Worm (Caenorhabditis elegans) whole organism, L2 larva: ENCODE measurements around the gene F31B9.7.

ENCODE experiments used
- C34F6.9 ChIP-seq: fragments of 150-350 bp; optimal IDR thresholded peaks from 2 replicates; lab custom pipeline; 2014; ENCODE audit warnings: missing biosample characterization, missing genetic modification characterization
- F13H6.1 ChIP-seq: sonication (generic microtip); optimal IDR thresholded peaks from 2 replicates; lab custom pipeline; 2016; ENCODE audit warnings: missing genetic modification characterization, missing compliant biosample characterization
- R02D3.7 ChIP-seq: fragments of 150-350 bp; optimal IDR thresholded peaks from 2 replicates; lab custom pipeline; 2014; ENCODE audit warnings: missing biosample characterization, missing genetic modification characterization
- Y55F3AM.14 ChIP-seq: fragments of 200-800 bp; sonication (Bioruptor generic); optimal IDR thresholded peaks from 2 replicates; lab custom pipeline; 2018; ENCODE audit warnings: mild to moderate bottlenecking, missing genetic modification characterization, missing compliant biosample characterization
- ZK546.5 ChIP-seq: sonication (generic microtip); optimal IDR thresholded peaks from 2 replicates; lab custom pipeline; 2017; ENCODE audit warnings: missing biosample characterization, missing genetic modification characterization
- aly-2 ChIP-seq: fragments of 150-350 bp; optimal IDR thresholded peaks from 2 replicates; lab custom pipeline; 2014; ENCODE audit warnings: missing biosample characterization, missing genetic modification characterization
- ama-1 ChIP-seq: fragments of 150-350 bp; optimal IDR thresholded peaks from 2 replicates; lab custom pipeline; 2018; ENCODE audit warnings: inconsistent platforms
- blmp-1 ChIP-seq: sonication (generic microtip); optimal IDR thresholded peaks from 2 replicates; lab custom pipeline; 2017; ENCODE audit warnings: missing genetic modification characterization, mild to moderate bottlenecking, missing compliant biosample characterization, antibody characterized with exemption, moderate library complexity; ENCODE audit not compliant: insufficient read depth
- ceh-82 ChIP-seq: fragments of 150-350 bp; optimal IDR thresholded peaks from 2 replicates; lab custom pipeline; 2014; ENCODE audit warnings: missing biosample characterization, missing genetic modification characterization
- crh-2 ChIP-seq: sonication (generic microtip); optimal IDR thresholded peaks from 2 replicates; lab custom pipeline; 2017; ENCODE audit warnings: missing biosample characterization, missing genetic modification characterization
- egl-27 ChIP-seq: sonication (generic microtip); optimal IDR thresholded peaks from 3 replicates; lab custom pipeline; 2017; ENCODE audit warnings: missing biosample characterization, missing genetic modification reagents, missing genetic modification characterization
- elt-1 ChIP-seq: fragments of 150-350 bp; optimal IDR thresholded peaks from 2 replicates; lab custom pipeline; 2014; ENCODE audit warnings: missing biosample characterization, missing genetic modification characterization
- fos-1 ChIP-seq: fragments of 150-350 bp; optimal IDR thresholded peaks from 2 replicates; lab custom pipeline; 2014; ENCODE audit warnings: missing biosample characterization, missing genetic modification characterization
- lin-11 ChIP-seq: fragments of 150-350 bp; sonication (generic microtip); optimal IDR thresholded peaks from 2 replicates; lab custom pipeline; 2014; ENCODE audit warnings: missing biosample characterization, missing genetic modification characterization, inconsistent platforms, mixed read lengths
- lin-13 ChIP-seq: fragments of 150-350 bp; optimal IDR thresholded peaks from 2 replicates; lab custom pipeline; 2014; ENCODE audit warnings: missing biosample characterization, missing genetic modification reagents, missing genetic modification characterization
- lin-39 ChIP-seq: fragments of 150-350 bp; optimal IDR thresholded peaks from 2 replicates; lab custom pipeline; 2014; ENCODE audit warnings: missing biosample characterization, missing genetic modification reagents, missing genetic modification characterization
- mab-5 ChIP-seq: fragments of 150-350 bp; optimal IDR thresholded peaks from 2 replicates; lab custom pipeline; 2014; ENCODE audit warnings: missing biosample characterization, missing genetic modification characterization
- mdl-1 ChIP-seq, 2 experiments: fragments of 150-350 bp in 1 of 2; sonication (generic microtip) in 1 of 2; optimal IDR thresholded peaks; 2 replicates each; lab custom pipeline; 2017; ENCODE audit warnings: missing biosample characterization in 2 of 2, missing genetic modification characterization in 2 of 2
- nhr-10 ChIP-seq: sonication (generic microtip); optimal IDR thresholded peaks from 2 replicates; lab custom pipeline; 2017; ENCODE audit warnings: missing biosample characterization, missing genetic modification characterization
- nhr-12 ChIP-seq: fragments of 150-350 bp; optimal IDR thresholded peaks from 2 replicates; lab custom pipeline; 2014; ENCODE audit warnings: missing biosample characterization, missing genetic modification characterization
- nhr-129 ChIP-seq: fragments of 150-350 bp; optimal IDR thresholded peaks from 2 replicates; lab custom pipeline; 2014; ENCODE audit warnings: missing biosample characterization, missing genetic modification characterization
- nhr-21 ChIP-seq: fragments of 150-350 bp; optimal IDR thresholded peaks from 2 replicates; lab custom pipeline; 2014; ENCODE audit warnings: missing biosample characterization, missing genetic modification characterization
- nhr-23 ChIP-seq: fragments of 150-350 bp; optimal IDR thresholded peaks from 2 replicates; lab custom pipeline; 2014; ENCODE audit warnings: missing biosample characterization, missing genetic modification reagents, missing genetic modification characterization
- nhr-25 ChIP-seq: fragments of 150-350 bp; sonication (generic microtip); optimal IDR thresholded peaks from 3 replicates; lab custom pipeline; 2014; ENCODE audit warnings: missing biosample characterization, missing genetic modification characterization
- nhr-6 ChIP-seq: fragments of 150-350 bp; optimal IDR thresholded peaks from 2 replicates; lab custom pipeline; 2014; ENCODE audit warnings: missing biosample characterization, missing genetic modification characterization
- peb-1 ChIP-seq: fragments of 150-350 bp; optimal IDR thresholded peaks from 2 replicates; lab custom pipeline; 2014; ENCODE audit warnings: missing biosample characterization, missing genetic modification characterization
- skn-1 ChIP-seq: sonication (generic microtip); optimal IDR thresholded peaks from 2 replicates; lab custom pipeline; 2017; ENCODE audit warnings: missing biosample characterization, missing genetic modification characterization
- sma-3 ChIP-seq: sonication (generic microtip); optimal IDR thresholded peaks from 2 replicates; lab custom pipeline; 2016; ENCODE audit warnings: missing genetic modification reagents, missing genetic modification characterization, missing compliant biosample characterization
- sma-9 ChIP-seq, 2 experiments: fragments of 150-350 bp in 1 of 2; sonication (generic microtip) in 1 of 2; optimal IDR thresholded peaks; 2 replicates each; lab custom pipeline; 2014 to 2016; ENCODE audit warnings: missing genetic modification characterization in 2 of 2, mild to moderate bottlenecking in 1 of 2, missing biosample characterization in 1 of 2, missing compliant biosample characterization in 1 of 2, missing genetic modification reagents in 1 of 2, moderate library complexity in 1 of 2
- snpc-4 ChIP-seq: fragments of 150-350 bp; optimal IDR thresholded peaks from 2 replicates; lab custom pipeline; 2014; ENCODE audit warnings: missing biosample characterization, missing genetic modification characterization
- unc-39 ChIP-seq: fragments of 150-350 bp; optimal IDR thresholded peaks from 2 replicates; lab custom pipeline; 2014; ENCODE audit warnings: missing biosample characterization, missing genetic modification characterization
- unc-55 ChIP-seq: fragments of 150-350 bp; sonication (generic microtip); optimal IDR thresholded peaks from 3 replicates; lab custom pipeline; 2014; ENCODE audit warnings: missing biosample characterization, missing genetic modification reagents, missing genetic modification characterization
- unc-62 ChIP-seq: fragments of 150-350 bp; optimal IDR thresholded peaks from 2 replicates; lab custom pipeline; 2014; ENCODE audit warnings: missing biosample characterization, missing genetic modification reagents, missing genetic modification characterization
- zag-1 ChIP-seq: fragments of 150-350 bp; optimal IDR thresholded peaks from 2 replicates; lab custom pipeline; 2014; ENCODE audit warnings: missing biosample characterization, missing genetic modification characterization
- ztf-1 ChIP-seq: fragments of 200-800 bp; sonication (Bioruptor generic); conservative IDR thresholded peaks from 2 replicates; pipeline ENCODE4 v1.3.6; 2022; ENCODE audit warnings: missing genetic modification characterization, missing compliant biosample characterization
- ztf-11 ChIP-seq: sonication (generic microtip); optimal IDR thresholded peaks from 2 replicates; lab custom pipeline; 2017; ENCODE audit warnings: missing biosample characterization, missing genetic modification characterization
- ztf-4 ChIP-seq: fragments of 150-350 bp; optimal IDR thresholded peaks from 2 replicates; lab custom pipeline; 2014; ENCODE audit warnings: missing biosample characterization, missing genetic modification characterization

The F31B9.7 gene

DNA sequence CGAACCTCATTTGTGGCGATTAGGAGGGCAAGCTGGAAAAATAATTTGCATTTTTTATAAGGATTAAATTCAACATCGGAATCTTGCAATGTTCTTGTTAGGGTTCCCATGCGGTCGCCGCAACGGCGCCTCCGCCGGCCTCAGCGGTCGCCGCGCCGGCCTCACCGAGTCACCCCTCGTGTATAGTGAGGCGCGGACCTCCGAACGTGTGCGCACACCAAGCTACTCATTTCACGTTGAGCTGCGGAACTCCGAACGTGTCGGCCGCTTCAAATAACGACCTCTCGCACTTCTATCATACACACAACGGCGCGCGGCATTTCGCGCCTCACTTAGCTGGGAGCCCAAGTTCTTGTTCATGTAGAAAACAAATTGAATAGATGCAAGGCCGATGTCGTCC lies 18.4 kb downstream of the F31B9.7 start:
- no peak for TF ChIP-seq nhr-6 (tag; lab: Kevin White, UChicago)

DNA sequence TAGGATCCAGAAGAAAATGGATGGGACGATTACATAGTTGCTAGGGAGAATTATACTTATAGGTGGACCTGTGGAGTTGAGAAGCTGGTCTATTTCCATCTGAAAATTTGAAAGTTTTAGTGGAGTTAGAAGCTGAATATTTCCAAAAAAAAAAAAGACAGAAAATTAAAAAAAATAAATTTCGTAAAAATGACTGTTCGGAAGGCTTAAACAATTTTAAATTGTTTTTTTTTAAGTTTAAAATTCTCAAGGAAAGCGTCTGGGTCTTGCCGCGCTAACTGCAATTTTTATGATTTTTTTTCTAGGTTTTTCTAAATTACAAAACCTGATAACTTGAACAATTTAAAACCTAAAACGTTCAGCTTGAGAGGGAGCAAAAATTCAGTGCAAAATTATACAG lies 19.8 kb downstream of the F31B9.7 start, which contains the start of gene mrp-3:
Gene mrp-3 (minus strand): TSS at position 101 of the 400 bp plus-strand sequence.
- TF ChIP-seq egl-27 (tag; lab: Kevin White, UChicago): no peak
- no peak for TF ChIP-seq nhr-21 (tag; lab: Kevin White, UChicago)
- no peak for TF ChIP-seq mdl-1 (tag; optimal IDR thresholded peaks at IDR 0.05; lab: Kevin White, UChicago)
- TF ChIP-seq Y55F3AM.14: no peak
- no peak for TF ChIP-seq lin-39 (tag; lab: Kevin White, UChicago)
- no peak for TF ChIP-seq fos-1
- TF ChIP-seq R02D3.7 (tag; lab: Kevin White, UChicago): no peak
- TF ChIP-seq ztf-4: no peak
- no peak for TF ChIP-seq peb-1 (tag; lab: Kevin White, UChicago)
- TF ChIP-seq lin-13 (GFP tag; lab: Kevin White, UChicago): no peak
- TF ChIP-seq ama-1 (lab: Kevin White, UChicago): no peak
- TF ChIP-seq unc-55 (GFP tag; lab: Kevin White, UChicago): no peak
- no peak for TF ChIP-seq nhr-12 (tag; lab: Kevin White, UChicago)
- no peak for TF ChIP-seq unc-62 (GFP tag; lab: Kevin White, UChicago)
- TF ChIP-seq nhr-10 (tag; lab: Kevin White, UChicago): no peak
- TF ChIP-seq ztf-11 (tag; lab: Kevin White, UChicago): no peak
- TF ChIP-seq ZK546.5 (tag; lab: Kevin White, UChicago): no peak
- no peak for TF ChIP-seq skn-1 (tag; lab: Kevin White, UChicago)

DNA sequence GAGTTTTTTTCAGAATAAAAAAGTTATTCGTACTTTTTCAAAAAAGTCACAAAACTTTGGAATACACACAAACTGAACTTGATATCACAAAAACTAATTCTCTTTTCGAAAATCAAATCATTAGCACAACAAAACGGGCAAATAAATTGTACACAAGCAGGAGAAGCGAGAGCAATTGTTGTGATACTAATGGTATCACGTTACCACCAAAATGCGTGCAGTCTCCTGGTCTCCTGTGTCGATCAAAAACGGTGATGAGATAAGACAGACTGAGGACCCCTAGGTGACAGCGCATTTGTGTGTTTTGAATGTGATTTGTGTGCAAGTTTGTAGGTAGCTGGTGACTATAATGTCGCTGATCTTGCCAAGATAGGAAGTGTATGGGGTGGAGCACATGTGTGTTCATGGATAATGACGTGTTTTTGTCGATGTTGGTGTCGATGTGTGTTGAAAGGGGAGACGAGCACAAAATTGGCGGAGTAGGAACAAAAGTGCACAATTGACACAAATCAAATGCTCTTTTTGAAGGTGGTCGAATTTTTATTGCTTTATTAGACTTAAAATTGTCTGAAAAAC lies 20.4 kb downstream of the F31B9.7 start:
- TF ChIP-seq ztf-4: no peak
- no peak for TF ChIP-seq nhr-23 (tag; lab: Kevin White, UChicago)
- peak; percentile 13 for TF ChIP-seq crh-2 (tag; lab: Kevin White, UChicago)
- TF ChIP-seq sma-3 (GFP tag; lab: Kevin White, UChicago): peak; percentile 11
- no peak for TF ChIP-seq unc-39
- no peak for TF ChIP-seq egl-27 (tag; lab: Kevin White, UChicago)
- no peak for TF ChIP-seq mab-5 (tag; lab: Kevin White, UChicago)
- no peak for TF ChIP-seq aly-2 (tag; lab: Kevin White, UChicago)
- no peak for TF ChIP-seq snpc-4 (tag; lab: Kevin White, UChicago)
- TF ChIP-seq Y55F3AM.14: no peak
- no peak for TF ChIP-seq lin-13 (GFP tag; lab: Kevin White, UChicago)
- no peak for TF ChIP-seq ztf-1 (GFP tag; lab: Robert Waterston, UW)
- TF ChIP-seq peb-1 (tag; lab: Kevin White, UChicago): no peak
- TF ChIP-seq blmp-1 (tag; lab: Kevin White, UChicago): no peak
- TF ChIP-seq nhr-12 (tag; lab: Kevin White, UChicago): no peak
- TF ChIP-seq F13H6.1: peak; percentile 25
- no peak for TF ChIP-seq nhr-129 (tag; lab: Kevin White, UChicago)
- TF ChIP-seq zag-1 (tag; lab: Kevin White, UChicago): no peak
- TF ChIP-seq C34F6.9 (tag; lab: Kevin White, UChicago): no peak
- no peak for TF ChIP-seq ceh-82 (tag; lab: Kevin White, UChicago)
- no peak for TF ChIP-seq ztf-11 (tag; lab: Kevin White, UChicago)
- peak; percentile 58 for TF ChIP-seq sma-9 (GFP tag; optimal IDR thresholded peaks at IDR 0.05; lab: Kevin White, UChicago)
- TF ChIP-seq sma-9 (tag; optimal IDR thresholded peaks at IDR 0.05; lab: Kevin White, UChicago): no peak
- no peak for TF ChIP-seq elt-1 (tag; lab: Kevin White, UChicago)
- TF ChIP-seq R02D3.7 (tag; lab: Kevin White, UChicago): no peak
- no peak for TF ChIP-seq lin-11 (tag; lab: Kevin White, UChicago)
- no peak for TF ChIP-seq nhr-25 (tag; lab: Kevin White, UChicago)
- no peak for TF ChIP-seq nhr-10 (tag; lab: Kevin White, UChicago)
- no peak for TF ChIP-seq lin-39 (tag; lab: Kevin White, UChicago)
- TF ChIP-seq fos-1: no peak
